Worm (Caenorhabditis elegans) whole organism, L1 larva: ENCODE data around the gene C55A6.3.

Experiments
- aha-1 ChIP-seq: fragments of 150-350 bp; optimal IDR thresholded peaks from 2 replicates; lab custom pipeline; 2014; ENCODE audit warnings: missing biosample characterization, missing genetic modification characterization
- ama-1 ChIP-seq: fragments of 150-350 bp; optimal IDR thresholded peaks from 2 replicates; lab custom pipeline; 2014
- ceh-82 ChIP-seq, 3 experiments: fragments of 150-350 bp in 1 of 3; sonication (generic microtip) in 2 of 3; optimal IDR thresholded peaks; 2 replicates each; lab custom pipeline; 2014 to 2017; ENCODE audit warnings: missing biosample characterization in 3 of 3, missing genetic modification characterization in 3 of 3
- lin-39 ChIP-seq: fragments of 150-350 bp; optimal IDR thresholded peaks from 2 replicates; lab custom pipeline; 2014; ENCODE audit warnings: missing biosample characterization, missing genetic modification reagents, missing genetic modification characterization
- mdl-1 ChIP-seq, 2 experiments: fragments of 150-350 bp; optimal IDR thresholded peaks; 2 replicates each; lab custom pipeline; 2014 to 2017; ENCODE audit warnings: missing biosample characterization in 2 of 2, missing genetic modification characterization in 2 of 2, inconsistent platforms in 1 of 2
- nhr-85 ChIP-seq: sonication (generic microtip); peaks from one replicate; lab custom pipeline; 2016; ENCODE audit warnings: missing genetic modification characterization, inconsistent platforms, missing compliant biosample characterization
- pqm-1 ChIP-seq: sonication (generic microtip); optimal IDR thresholded peaks from 3 replicates; lab custom pipeline; 2017; ENCODE audit warnings: missing biosample characterization, missing genetic modification characterization
- snpc-4 ChIP-seq: fragments of 150-350 bp; optimal IDR thresholded peaks from 2 replicates; lab custom pipeline; 2014; ENCODE audit warnings: missing biosample characterization, missing genetic modification characterization
- snu-23 ChIP-seq: sonication (generic microtip); optimal IDR thresholded peaks from 2 replicates; lab custom pipeline; 2016; ENCODE audit warnings: missing genetic modification characterization, missing compliant biosample characterization
- sptf-1 ChIP-seq: fragments of 150-350 bp; optimal IDR thresholded peaks from 2 replicates; lab custom pipeline; 2014; ENCODE audit warnings: missing biosample characterization, missing genetic modification characterization
- zag-1 ChIP-seq: fragments of 150-350 bp; optimal IDR thresholded peaks from 2 replicates; lab custom pipeline; 2014; ENCODE audit warnings: missing biosample characterization, missing genetic modification characterization
- ztf-11 ChIP-seq, 2 experiments: sonication (generic microtip); optimal IDR thresholded peaks; 2 replicates each; lab custom pipeline; 2016 to 2017; ENCODE audit warnings: missing genetic modification characterization in 2 of 2, missing biosample characterization in 1 of 2, missing compliant biosample characterization in 1 of 2

ce11 chrV:11525338-11525737 lies 12.0 kb upstream of the C55A6.3 start:
- peak; percentile 25 for TF ChIP-seq nhr-85 (tag; lab: Kevin White, UChicago)
- no peak for TF ChIP-seq ama-1
- TF ChIP-seq snpc-4 (tag; lab: Kevin White, UChicago): no peak
- TF ChIP-seq mdl-1 (tag; optimal IDR thresholded peaks at IDR 0.05; lab: Kevin White, UChicago): no peak
- no peak for TF ChIP-seq ztf-11 (tag; optimal IDR thresholded peaks at IDR 0.05; lab: Kevin White, UChicago)
- TF ChIP-seq zag-1 (tag; lab: Kevin White, UChicago): no peak
- TF ChIP-seq ceh-82 (tag; optimal IDR thresholded peaks at IDR 0.05; lab: Kevin White, UChicago): no peak
- no peak for TF ChIP-seq pqm-1
- no peak for TF ChIP-seq aha-1 (tag; lab: Kevin White, UChicago)
- TF ChIP-seq lin-39 (tag; lab: Kevin White, UChicago): no peak
- no peak for TF ChIP-seq sptf-1 (tag; lab: Kevin White, UChicago)
- TF ChIP-seq snu-23 (GFP tag; lab: Kevin White, UChicago): no peak
